Worm (Caenorhabditis elegans): ENCODE measurements around the gene pes-1.

pes-1 gene

DNA sequence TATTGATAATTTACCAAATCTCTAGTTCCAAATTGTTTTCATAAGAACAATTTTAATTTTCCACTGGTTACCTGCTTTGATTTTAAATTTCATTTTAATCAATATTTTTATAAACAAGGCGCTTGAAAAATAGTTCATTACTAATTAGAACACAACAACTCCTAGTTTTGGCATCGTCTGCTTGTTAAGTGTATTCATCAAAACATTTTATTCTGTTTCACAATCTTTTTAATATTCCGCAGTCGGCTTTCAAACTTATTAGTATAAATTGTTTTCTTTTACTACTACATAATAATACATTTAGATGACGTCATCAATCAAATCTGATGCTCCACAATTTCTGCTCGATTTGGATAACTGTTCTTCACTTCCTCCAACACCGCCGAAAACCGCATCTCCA lies at the start of gene pes-1:
Gene pes-1 (plus strand): TSS at position 301 of the 400 bp plus-strand sequence.
- no peak for TF ChIP-seq B0019.2 (GFP tag; conservative IDR thresholded peaks at IDR 0.05)
- no peak for TF ChIP-seq rec-8 (tag; optimal IDR thresholded peaks at IDR 0.05)
- TF ChIP-seq lin-35 (GFP tag; optimal IDR thresholded peaks at IDR 0.05) = no peak
- no peak for TF ChIP-seq mxl-1 (tag; optimal IDR thresholded peaks at IDR 0.05)

DNA sequence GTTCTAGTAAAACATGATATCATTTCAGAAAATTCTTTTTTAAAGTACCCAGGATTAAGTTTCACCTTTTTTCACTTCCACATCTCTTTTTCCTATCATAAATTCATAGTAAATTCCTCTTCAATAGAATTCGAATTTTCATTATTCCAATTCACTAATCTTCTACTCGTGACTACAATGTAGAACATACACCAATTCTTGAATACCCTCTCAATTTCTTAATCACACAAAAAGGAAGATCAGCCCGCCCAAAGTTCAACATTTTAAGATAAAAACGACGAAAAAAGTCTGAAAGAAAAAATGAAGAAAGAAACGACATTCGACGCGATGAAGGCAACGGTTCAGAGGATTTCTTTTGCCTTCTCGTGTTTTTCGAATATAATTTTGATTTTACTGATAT lies 48.7 kb upstream of the pes-1 start, which contains the start of gene str-163:
Gene str-163 (plus strand): TSS at position 301 of the 400 bp plus-strand sequence.
- TF ChIP-seq lir-1 (GFP tag; conservative IDR thresholded peaks at IDR 0.05) (no peak), K11D2.4 (GFP tag; IDR thresholded peaks at IDR 0.05) (no peak), F39B2.1 (GFP tag; IDR thresholded peaks at IDR 0.05) (no peak), athp-1 (tag; optimal IDR thresholded peaks at IDR 0.05) (no peak), fkh-3 (tag; optimal IDR thresholded peaks at IDR 0.05) (no peak), ceh-40 (GFP tag; IDR thresholded peaks at IDR 0.05) (no peak), nhr-90 (tag; optimal IDR thresholded peaks at IDR 0.05) (no peak), akir-1 (GFP tag; optimal IDR thresholded peaks at IDR 0.05) (no peak), ZK185.1 (tag; optimal IDR thresholded peaks at IDR 0.05; ENCODE audit: poor library complexity, severe bottlenecking) (no peak), ztf-3 (GFP tag; optimal IDR thresholded peaks at IDR 0.05) (no peak), F57C9.4 (tag; optimal IDR thresholded peaks at IDR 0.05) (no peak), madf-6 (GFP tag; IDR thresholded peaks at IDR 0.05) (no peak), tbp1 (GFP tag; optimal IDR thresholded peaks at IDR 0.05) (no peak), attf-6 (GFP tag; IDR thresholded peaks at IDR 0.05) (no peak), D2030.7 (GFP tag; IDR thresholded peaks at IDR 0.05) (no peak), lsl-1 (GFP tag; optimal IDR thresholded peaks at IDR 0.05) (no peak), F55B11.4 (tag; optimal IDR thresholded peaks at IDR 0.05; ENCODE audit: borderline replicate concordance, insufficient read depth) (no peak), Y53F4B.3 (GFP tag; IDR thresholded peaks at IDR 0.05) (no peak), nfya-1 (tag; optimal IDR thresholded peaks at IDR 0.05; ENCODE audit: borderline replicate concordance, insufficient read depth) (no peak)

DNA sequence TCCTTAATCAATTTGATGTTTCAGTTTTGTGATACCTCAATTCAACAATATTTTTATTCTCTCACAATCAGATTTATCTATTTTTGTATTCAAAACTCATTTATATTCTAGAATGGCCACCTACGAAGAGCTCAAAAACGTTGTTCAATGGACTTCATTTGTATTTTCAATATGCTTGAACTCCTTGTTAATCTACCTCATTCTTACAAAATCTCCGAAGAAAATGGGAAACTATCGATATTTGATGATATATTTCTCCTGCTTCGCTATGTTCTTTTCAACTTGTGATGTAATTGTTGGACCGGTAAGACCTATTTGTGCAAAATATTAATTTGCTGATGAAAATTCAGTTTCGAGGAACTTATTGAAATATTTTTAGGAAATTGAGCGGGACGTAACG lies 41.9 kb upstream of the pes-1 start, which contains the start of gene str-164:
Gene str-164 (plus strand): TSS at position 113 of the 400 bp plus-strand sequence.
- TF ChIP-seq hrde-1 (tag; optimal IDR thresholded peaks at IDR 0.05; ENCODE audit: borderline replicate concordance) (no peak), aptf-2 (GFP tag; conservative IDR thresholded peaks at IDR 0.05) (no peak), ccch-3 (GFP tag; optimal IDR thresholded peaks at IDR 0.05) (no peak), tbx-9 (tag; optimal IDR thresholded peaks at IDR 0.05; ENCODE audit: borderline replicate concordance) (no peak), athp-1 (tag; optimal IDR thresholded peaks at IDR 0.05) (no peak), fkh-3 (tag; optimal IDR thresholded peaks at IDR 0.05) (no peak), ekl-4 (GFP tag; IDR thresholded peaks at IDR 0.05) (no peak), hlh-12 (tag; optimal IDR thresholded peaks at IDR 0.05) (no peak), B0336.3 (GFP tag; IDR thresholded peaks at IDR 0.05) (no peak), ztf-25 (GFP tag; IDR thresholded peaks at IDR 0.05) (no peak), let-526 (GFP tag; IDR thresholded peaks at IDR 0.05) (no peak), lir-1 (GFP tag; conservative IDR thresholded peaks at IDR 0.05) (no peak)

DNA sequence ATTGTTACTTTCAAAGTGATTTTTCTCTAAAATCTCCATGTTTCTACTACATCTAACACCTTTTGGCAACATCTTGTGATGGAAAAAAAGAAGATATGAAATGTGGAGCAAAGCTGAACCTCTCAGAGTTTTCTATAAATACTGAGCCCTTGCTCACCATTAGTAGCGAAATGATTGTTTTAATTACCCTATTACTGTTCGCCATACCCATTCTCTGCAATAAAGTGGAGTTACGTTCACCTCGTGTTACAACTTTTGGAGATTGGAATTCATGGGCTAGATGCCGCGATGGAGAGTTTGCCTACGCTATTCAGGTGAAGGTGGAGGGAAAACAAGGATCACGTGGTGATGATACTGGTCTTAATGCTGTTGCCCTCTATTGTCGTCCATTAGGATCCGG lies 38.7 kb upstream of the pes-1 start, which contains the start of gene txt-3:
Gene txt-3 (plus strand): TSS at position 125 of the 400 bp plus-strand sequence.
- no peak for TF ChIP-seq F22D6.2 (tag; optimal IDR thresholded peaks at IDR 0.05)
- TF ChIP-seq ceh-27 (GFP tag; optimal IDR thresholded peaks at IDR 0.05) = no peak
- TF ChIP-seq K11D2.4 (GFP tag; IDR thresholded peaks at IDR 0.05) = no peak
- no peak for TF ChIP-seq snpc-3.4 (tag; optimal IDR thresholded peaks at IDR 0.05)
- TF ChIP-seq die-1 (tag; optimal IDR thresholded peaks at IDR 0.05) = no peak
- TF ChIP-seq lin-35 (GFP tag; optimal IDR thresholded peaks at IDR 0.05) = no peak
